1 fruit fly cellular context compared by ENCODE assay signal in the genomic region with DNA sequence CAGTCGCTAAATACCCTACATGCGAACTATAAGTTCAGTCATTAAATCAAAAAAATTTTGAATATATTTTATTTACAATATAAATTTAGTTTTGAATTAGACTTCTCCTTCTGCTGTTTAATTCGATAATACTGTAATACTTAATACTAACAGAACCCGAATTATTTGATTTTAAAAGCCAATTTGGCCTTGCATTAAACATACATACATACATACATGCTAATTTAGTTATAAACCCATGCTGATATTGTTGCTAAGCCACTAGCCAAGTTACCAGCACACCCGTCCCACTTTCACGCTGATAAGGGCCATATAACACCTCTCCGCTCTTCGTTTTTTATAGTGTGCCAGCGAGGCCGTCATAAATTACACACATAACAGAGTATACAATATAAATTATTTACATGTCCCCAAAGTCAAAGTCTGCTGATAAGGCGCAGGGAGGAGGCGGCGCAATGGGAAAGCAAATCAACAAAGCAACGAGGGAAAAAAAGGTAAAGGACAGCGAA.
TF ChIP-seq lines count a peak whose summit lies in the region.

No protein-coding gene starts in this region.

TF ChIP-seq in whole organism, embryonic, 481 proteins besides CTCF, POLR2A, EP300 and RAD21 (continued from another document):
- TF ChIP-seq MBD-R2 (GFP tag; IDR thresholded peaks at IDR 0.05; lab: Robert Waterston, UW) (no peak), wdn (GFP tag; IDR thresholded peaks at IDR 0.05; lab: Robert Waterston, UW) (no peak), Vsx1 (GFP tag; optimal IDR thresholded peaks at IDR 0.05; lab: Kevin White, UChicago) (peak; percentile 64), CHES-1-like (GFP tag; optimal IDR thresholded peaks at IDR 0.05; lab: Kevin White, UChicago) (no peak), BtbVII (GFP tag; optimal IDR thresholded peaks at IDR 0.05; lab: Kevin White, UChicago) (peak; percentile 54), CG11695 (GFP tag; IDR thresholded peaks at IDR 0.05; lab: Robert Waterston, UW) (peak; percentile 33; the same call in 1 of the 3 replicates), CG3281 (GFP tag; optimal IDR thresholded peaks at IDR 0.05; lab: Kevin White, UChicago) (peak; percentile 71), Gsc (GFP tag; IDR thresholded peaks at IDR 0.05; lab: Robert Waterston, UW) (no peak), Spps (tag; optimal IDR thresholded peaks at IDR 0.05; lab: Kevin White, UChicago) (no peak), CG6791 (GFP tag; IDR thresholded peaks at IDR 0.05; lab: Robert Waterston, UW; ENCODE audit: partially characterized antibody) (no peak), CG3163 (GFP tag; optimal IDR thresholded peaks at IDR 0.05; lab: Kevin White, UChicago) (no peak), lmd (GFP tag; IDR thresholded peaks at IDR 0.05; lab: Robert Waterston, UW) (peak; percentile 57), CG1529 (GFP tag; optimal IDR thresholded peaks at IDR 0.05; lab: Kevin White, UChicago) (peak; percentile 30), CG5953 (GFP tag; IDR thresholded peaks at IDR 0.05; lab: Robert Waterston, UW) (0 out of 2 replicates have a peak, but pooled peaks have one; percentile 36), sna (GFP tag; IDR thresholded peaks at IDR 0.05; lab: Robert Waterston, UW; ENCODE audit: partially characterized antibody) (no peak), corto (GFP tag; optimal IDR thresholded peaks at IDR 0.05; lab: Kevin White, UChicago) (peak; percentile 4), wek (GFP tag; optimal IDR thresholded peaks at IDR 0.05; lab: Kevin White, UChicago) (peak; percentile 79), PHDP (tag; optimal IDR thresholded peaks at IDR 0.05; lab: Kevin White, UChicago) (peak; percentile 66), crp (GFP tag; optimal IDR thresholded peaks at IDR 0.05; lab: Kevin White, UChicago) (no peak), kni (GFP tag; optimal IDR thresholded peaks at IDR 0.05; lab: Kevin White, UChicago) (peak; percentile 40), Gug (GFP tag; IDR thresholded peaks at IDR 0.05; lab: Robert Waterston, UW) (peak; percentile 14; the same call in 1 of the 4 replicates), HLH3B (GFP tag; IDR thresholded peaks at IDR 0.05; lab: Robert Waterston, UW) (peak; percentile 23; the same call in 1 of the 2 replicates), CG17186 (GFP tag; optimal IDR thresholded peaks at IDR 0.05; lab: Kevin White, UChicago) (no peak), CG8478 (optimal IDR thresholded peaks at IDR 0.05; lab: Kevin White, UChicago) (no peak), E2f1 (GFP tag; IDR thresholded peaks at IDR 0.05; lab: Robert Waterston, UW) (no peak), CkIIα-i1 (GFP tag; IDR thresholded peaks at IDR 0.05; lab: Robert Waterston, UW) (no peak), sisA (GFP tag; IDR thresholded peaks at IDR 0.05; lab: Robert Waterston, UW) (no peak), CG6654 (GFP tag; optimal IDR thresholded peaks at IDR 0.05; lab: Kevin White, UChicago) (no peak), CG31388 (GFP tag; optimal IDR thresholded peaks at IDR 0.05; lab: Kevin White, UChicago) (no peak), gem (tag; optimal IDR thresholded peaks at IDR 0.05; lab: Kevin White, UChicago) (peak; percentile 71), seq (GFP tag; IDR thresholded peaks at IDR 0.05; lab: Robert Waterston, UW) (0 out of 2 replicates have a peak, but pooled peaks have one; percentile 13), dm (GFP tag; optimal IDR thresholded peaks at IDR 0.05; lab: Kevin White, UChicago) (no peak), Doc3 (GFP tag; IDR thresholded peaks at IDR 0.05; lab: Robert Waterston, UW; ENCODE audit: partially characterized antibody) (no peak), HmgD (GFP tag; optimal IDR thresholded peaks at IDR 0.05; lab: Kevin White, UChicago) (no peak), CG17802 (tag; optimal IDR thresholded peaks at IDR 0.05; lab: Kevin White, UChicago) (no peak), CG8359 (GFP tag; optimal IDR thresholded peaks at IDR 0.05; lab: Kevin White, UChicago; ENCODE audit: borderline replicate concordance) (no peak), mam (GFP tag; optimal IDR thresholded peaks at IDR 0.05; lab: Kevin White, UChicago) (no peak), CG17612 (GFP tag; IDR thresholded peaks at IDR 0.05; lab: Robert Waterston, UW) (no peak), CG15073 (GFP tag; optimal IDR thresholded peaks at IDR 0.05; lab: Kevin White, UChicago) (no peak), CG33557 (GFP tag; optimal IDR thresholded peaks at IDR 0.05; lab: Kevin White, UChicago) (peak; percentile 51), zen (tag; optimal IDR thresholded peaks at IDR 0.05; lab: Kevin White, UChicago) (no peak), klu (GFP tag; IDR thresholded peaks at IDR 0.05; lab: Robert Waterston, UW) (no peak), CG11560 (tag; IDR thresholded peaks at IDR 0.05; lab: Robert Waterston, UW) (no peak), dimm (GFP tag; IDR thresholded peaks at IDR 0.05; lab: Robert Waterston, UW) (no peak), CG7928 (GFP tag; optimal IDR thresholded peaks at IDR 0.05; lab: Kevin White, UChicago) (no peak), CG4282 (GFP tag; optimal IDR thresholded peaks at IDR 0.05; lab: Kevin White, UChicago) (no peak), CG10959 (GFP tag; IDR thresholded peaks at IDR 0.05; lab: Robert Waterston, UW) (no peak), gt (GFP tag; IDR thresholded peaks at IDR 0.05; lab: Robert Waterston, UW) (no peak), MESR4 (GFP tag; optimal IDR thresholded peaks at IDR 0.05; lab: Kevin White, UChicago) (no peak), Side (GFP tag; optimal IDR thresholded peaks at IDR 0.05; lab: Kevin White, UChicago) (peak; percentile 7), odd (GFP tag; optimal IDR thresholded peaks at IDR 0.05; lab: Kevin White, UChicago) (peak; percentile 76), phol (tag; optimal IDR thresholded peaks at IDR 0.05; lab: Kevin White, UChicago) (peak; percentile 70), B-H2 (GFP tag; optimal IDR thresholded peaks at IDR 0.05; lab: Kevin White, UChicago) (peak; percentile 76), E2f2 (GFP tag; IDR thresholded peaks at IDR 0.05; lab: Robert Waterston, UW) (no peak), CG18476 (GFP tag; optimal IDR thresholded peaks at IDR 0.05; lab: Kevin White, UChicago) (no peak), Hr51 (GFP tag; optimal IDR thresholded peaks at IDR 0.05; lab: Kevin White, UChicago) (peak in 1 of 2 experiments; percentile 57), Nf-YB (GFP tag; optimal IDR thresholded peaks at IDR 0.05; lab: Kevin White, UChicago) (peak; percentile 13), tna (GFP tag; IDR thresholded peaks at IDR 0.05; lab: Robert Waterston, UW; ENCODE audit: partially characterized antibody) (no peak), slp2 (GFP tag; optimal IDR thresholded peaks at IDR 0.05; lab: Kevin White, UChicago) (no peak), Ptx1 (GFP tag; IDR thresholded peaks at IDR 0.05; lab: Robert Waterston, UW) (no peak), fd3F (GFP tag; optimal IDR thresholded peaks at IDR 0.05; lab: Kevin White, UChicago) (peak; percentile 3), vvl (GFP tag; IDR thresholded peaks at IDR 0.05; lab: Robert Waterston, UW) (0 out of 2 replicates have a peak, but pooled peaks have one; percentile 8), gsb-n (tag; optimal IDR thresholded peaks at IDR 0.05; lab: Kevin White, UChicago) (peak; percentile 52), sr (GFP tag; IDR thresholded peaks at IDR 0.05; lab: Robert Waterston, UW) (peak; percentile 2; the same call in 1 of the 3 replicates), CG13123 (GFP tag; optimal IDR thresholded peaks at IDR 0.05; lab: Kevin White, UChicago) (no peak), Hr3 (GFP tag; optimal IDR thresholded peaks at IDR 0.05; lab: Kevin White, UChicago) (peak; percentile 42), nerfin-2 (GFP tag; IDR thresholded peaks at IDR 0.05; lab: Robert Waterston, UW; ENCODE audit: partially characterized antibody) (no peak), CG1603 (tag; optimal IDR thresholded peaks at IDR 0.05; lab: Kevin White, UChicago) (peak; percentile 45), tll (GFP tag; optimal IDR thresholded peaks at IDR 0.05; lab: Kevin White, UChicago) (peak in 1 of 2 experiments; percentile 68), Optix (GFP tag; IDR thresholded peaks at IDR 0.05; lab: Robert Waterston, UW) (no peak), NfI (GFP tag; optimal IDR thresholded peaks at IDR 0.05; lab: Kevin White, UChicago) (peak; percentile 56), crol (GFP tag; IDR thresholded peaks at IDR 0.05; lab: Robert Waterston, UW) (peak; percentile 84), Doc2 (GFP tag; IDR thresholded peaks at IDR 0.05; lab: Robert Waterston, UW) (no peak), Bdp1 (GFP tag; optimal IDR thresholded peaks at IDR 0.05; lab: Kevin White, UChicago) (no peak), danr (GFP tag; IDR thresholded peaks at IDR 0.05; lab: Robert Waterston, UW) (no peak), pb (GFP tag; optimal IDR thresholded peaks at IDR 0.05; lab: Kevin White, UChicago) (no peak), schlank (tag; optimal IDR thresholded peaks at IDR 0.05; lab: Kevin White, UChicago) (peak; percentile 32), br (optimal IDR thresholded peaks at IDR 0.05; lab: Kevin White, UChicago) (no peak), CG4854 (GFP tag; optimal IDR thresholded peaks at IDR 0.05; lab: Kevin White, UChicago) (no peak), pan (optimal IDR thresholded peaks at IDR 0.05; lab: Kevin White, UChicago) (no peak), pan (GFP tag; optimal IDR thresholded peaks at IDR 0.05 in 1 of 2, IDR thresholded peaks at IDR 0.05 in 1 of 2) (peak in 1 of 2 experiments; percentile 11), Dek (tag; optimal IDR thresholded peaks at IDR 0.05; lab: Kevin White, UChicago) (no peak), CG11456 (GFP tag; IDR thresholded peaks at IDR 0.05; lab: Robert Waterston, UW) (0 out of 3 replicates have a peak, but pooled peaks have one; percentile 26), cas (GFP tag; IDR thresholded peaks at IDR 0.05; lab: Robert Waterston, UW) (no peak), unc-4 (GFP tag; IDR thresholded peaks at IDR 0.05; lab: Robert Waterston, UW; ENCODE audit: partially characterized antibody) (no peak), usp (GFP tag; optimal IDR thresholded peaks at IDR 0.05; lab: Kevin White, UChicago) (no peak), CG15269 (tag; optimal IDR thresholded peaks at IDR 0.05; lab: Kevin White, UChicago) (peak; percentile 40), Dad (GFP tag; optimal IDR thresholded peaks at IDR 0.05; lab: Kevin White, UChicago) (no peak), amos (GFP tag; IDR thresholded peaks at IDR 0.05; lab: Robert Waterston, UW; ENCODE audit: partially characterized antibody) (no peak), CG9932 (GFP tag; IDR thresholded peaks at IDR 0.05; lab: Robert Waterston, UW) (no peak), H15 (GFP tag; IDR thresholded peaks at IDR 0.05; lab: Robert Waterston, UW) (0 out of 3 replicates have a peak, but pooled peaks have one; percentile 39), Eip74EF (GFP tag; optimal IDR thresholded peaks at IDR 0.05; lab: Kevin White, UChicago) (peak in 1 of 2 experiments; percentile 33), dan (GFP tag; IDR thresholded peaks at IDR 0.05; lab: Robert Waterston, UW) (no peak), tgo (GFP tag; IDR thresholded peaks at IDR 0.05; lab: Robert Waterston, UW) (no peak), stwl (tag; optimal IDR thresholded peaks at IDR 0.05; lab: Kevin White, UChicago) (no peak), CG9609 (GFP tag; optimal IDR thresholded peaks at IDR 0.05; lab: Kevin White, UChicago) (no peak), CG10147 (GFP tag; optimal IDR thresholded peaks at IDR 0.05; lab: Kevin White, UChicago) (peak; percentile 53), Hmx (GFP tag; optimal IDR thresholded peaks at IDR 0.05; lab: Kevin White, UChicago) (no peak), hkb (optimal IDR thresholded peaks at IDR 0.05; lab: Kevin White, UChicago) (no peak), hkb (GFP tag; IDR thresholded peaks at IDR 0.05; lab: Robert Waterston, UW) (no peak; the same call in 1 of the 2 replicates), chif (GFP tag; optimal IDR thresholded peaks at IDR 0.05; lab: Kevin White, UChicago) (no peak), Pdp1 (GFP tag; optimal IDR thresholded peaks at IDR 0.05; lab: Kevin White, UChicago) (peak in 1 of 2 experiments; percentile 83), Sry-δ (GFP tag; optimal IDR thresholded peaks at IDR 0.05; lab: Kevin White, UChicago) (no peak), Elba2 (GFP tag; optimal IDR thresholded peaks at IDR 0.05; lab: Kevin White, UChicago) (no peak), CG4617 (GFP tag; optimal IDR thresholded peaks at IDR 0.05; lab: Kevin White, UChicago; ENCODE audit: borderline replicate concordance) (no peak), eyg (GFP tag; optimal IDR thresholded peaks at IDR 0.05; lab: Kevin White, UChicago) (no peak), Sox102F (GFP tag; optimal IDR thresholded peaks at IDR 0.05; lab: Kevin White, UChicago) (peak; percentile 36), CG17829 (tag; optimal IDR thresholded peaks at IDR 0.05; lab: Kevin White, UChicago) (peak; percentile 28), Dref (GFP tag; IDR thresholded peaks at IDR 0.05; lab: Robert Waterston, UW) (no peak), CG16813 (GFP tag; IDR thresholded peaks at IDR 0.05; lab: Robert Waterston, UW; ENCODE audit: partially characterized antibody) (no peak), peb (GFP tag; IDR thresholded peaks at IDR 0.05; lab: Robert Waterston, UW) (no peak), fru (optimal IDR thresholded peaks at IDR 0.05; lab: Kevin White, UChicago) (no peak), CG17359 (tag; optimal IDR thresholded peaks at IDR 0.05; lab: Kevin White, UChicago) (peak; percentile 21), CG3065 (GFP tag; optimal IDR thresholded peaks at IDR 0.05; lab: Kevin White, UChicago) (no peak), CG16863 (GFP tag; optimal IDR thresholded peaks at IDR 0.05; lab: Kevin White, UChicago) (no peak), Blimp-1 (GFP tag; optimal IDR thresholded peaks at IDR 0.05; lab: Kevin White, UChicago) (peak; percentile 16), Ssrp (tag; optimal IDR thresholded peaks at IDR 0.05; lab: Kevin White, UChicago) (peak; percentile 26), CG6272 (GFP tag; IDR thresholded peaks at IDR 0.05; lab: Robert Waterston, UW) (no peak), ap (GFP tag; IDR thresholded peaks at IDR 0.05; lab: Robert Waterston, UW) (no peak)
